Worm (Caenorhabditis elegans) whole organism, midembryonic: ENCODE measurements around the gene R12B2.13.

Experiments
- cog-1 ChIP-seq: sonication (generic microtip); optimal IDR thresholded peaks from 2 replicates; lab custom pipeline; 2016; ENCODE audit warnings: missing genetic modification characterization, missing compliant biosample characterization
- med-1 ChIP-seq: sonication (generic microtip); optimal IDR thresholded peaks from 2 replicates; lab custom pipeline; 2017; ENCODE audit warnings: missing genetic modification characterization, mild to moderate bottlenecking, missing compliant biosample characterization, antibody characterized with exemption, missing genetic modification reagents; ENCODE audit not compliant: insufficient read depth
- tab-1 ChIP-seq: fragments of 200-800 bp; sonication (Bioruptor generic); IDR thresholded peaks from 2 replicates; pipeline ENCODE4 v1.3.6; 2022; ENCODE audit warnings: missing genetic modification characterization, missing compliant biosample characterization
- ztf-23 ChIP-seq: fragments of 200-800 bp; sonication (Bioruptor generic); IDR thresholded peaks from 2 replicates; pipeline ENCODE4 v1.3.6; 2022; ENCODE audit warnings: missing genetic modification reagents, missing genetic modification characterization, missing compliant biosample characterization

DNA sequence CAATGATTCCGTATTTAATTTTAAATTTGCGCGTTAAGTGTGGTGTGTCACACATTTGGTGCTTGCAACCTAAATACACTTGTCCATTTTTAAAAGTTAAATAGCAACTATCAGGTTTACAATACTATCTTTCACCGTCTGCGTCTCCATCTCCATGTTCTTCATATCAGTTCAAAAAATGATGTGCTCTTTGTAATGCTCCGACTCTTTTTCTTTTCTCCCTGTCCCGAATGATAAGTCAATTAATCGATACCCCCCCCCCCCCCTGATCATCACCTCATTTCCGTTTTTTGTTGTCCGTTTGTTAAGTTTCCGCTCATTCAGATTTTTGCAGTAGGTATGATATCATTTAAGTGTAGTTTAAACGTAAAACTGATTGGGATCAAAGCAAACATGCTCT lies 19.2 kb downstream of the R12B2.13 start:
- TF ChIP-seq tab-1 (no peak), med-1 (no peak), cog-1 (tag; lab: Kevin White, UChicago) (no peak), ztf-23 (GFP tag; lab: Robert Waterston, UW) (no peak)
